Fruit fly (Drosophila melanogaster) whole organism, larva: ENCODE data around the gene CG1677.

Experiments used
- noc ChIP-seq: fragments of 200-800 bp; sonication (Bioruptor generic); optimal IDR thresholded peaks from 3 replicates; lab custom pipeline; 2019; ENCODE audit warnings: missing biosample characterization, mild to moderate bottlenecking, missing genetic modification characterization, moderate library complexity

CG1677 gene

dm6 chrX:7382890-7383289 lies 22.7 kb downstream of the CG1677 start, which contains the start of gene CG42781:
Gene CG42781 (minus strand): TSS chrX:7382990.
- TF ChIP-seq noc (tag; lab: Kevin White, UChicago): no peak

dm6 chrX:7379569-7379968 lies 26.0 kb downstream of the CG1677 start:
- no peak for TF ChIP-seq noc (tag; lab: Kevin White, UChicago)

dm6 chrX:7377840-7378239 lies 27.8 kb downstream of the CG1677 start, which contains the start of gene CheA7a:
Gene CheA7a (plus strand): TSS chrX:7378140.
- TF ChIP-seq noc (tag; lab: Kevin White, UChicago): no peak

DNA sequence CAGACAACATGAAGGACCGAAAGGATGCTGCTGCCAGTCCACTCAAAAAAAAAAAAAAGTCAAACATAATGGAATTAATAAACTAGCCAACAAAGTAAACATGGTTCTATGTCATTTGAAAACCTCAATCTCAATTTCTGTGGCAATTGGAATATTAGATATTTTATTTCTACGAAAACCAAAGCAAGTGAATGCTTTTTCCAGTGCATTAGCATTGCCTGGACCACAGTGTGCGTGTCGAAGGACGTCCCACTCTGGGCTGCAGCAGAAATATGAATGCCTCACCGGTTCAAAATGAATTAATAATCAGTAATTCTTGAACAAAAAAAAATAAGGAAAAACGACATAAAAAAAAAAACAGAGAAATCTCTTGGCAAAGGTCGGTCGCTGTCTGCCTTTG lies 33.1 kb downstream of the CG1677 start:
- TF ChIP-seq noc (tag; lab: Kevin White, UChicago): no peak

dm6 chrX:7368361-7368760 lies 37.2 kb downstream of the CG1677 start:
- no peak for TF ChIP-seq noc (tag; lab: Kevin White, UChicago)

dm6 chrX:7358496-7358895 lies 47.1 kb downstream of the CG1677 start, which contains the start of gene CG1999:
Gene CG1999 (plus strand): TSS chrX:7358796.
- no peak for TF ChIP-seq noc (tag; lab: Kevin White, UChicago)

- TF ChIP-seq noc (tag; lab: Kevin White, UChicago): no peak
Observed at dm6 chrX:7349963-7350362, 55.6 kb downstream of the CG1677 start.

DNA sequence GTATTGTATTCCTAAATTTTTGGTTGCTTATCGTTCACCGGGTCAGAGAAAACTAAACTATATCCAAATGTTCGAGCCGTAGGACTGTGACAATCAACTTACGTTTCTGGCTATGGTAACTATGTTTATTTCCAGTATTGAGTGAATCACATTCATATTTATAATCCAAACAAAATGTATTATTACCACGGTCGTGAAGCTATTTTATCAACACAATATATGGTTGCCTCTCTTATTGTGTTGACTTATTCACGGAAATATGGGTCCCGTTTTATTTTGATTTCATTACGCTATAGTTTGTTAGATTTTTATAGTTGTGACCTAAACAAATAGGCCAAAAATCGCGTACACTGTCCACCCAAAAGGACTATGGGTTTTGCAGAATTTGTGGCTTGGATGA lies 58.2 kb downstream of the CG1677 start, which contains the start of gene CG15034:
Gene CG15034, minus strand, starts transcription at position 101 of the 400 bp plus-strand sequence.
- no peak for TF ChIP-seq noc (tag; lab: Kevin White, UChicago)

dm6 chrX:7342998-7343397 lies 62.6 kb downstream of the CG1677 start:
- TF ChIP-seq noc (tag; lab: Kevin White, UChicago): no peak

DNA sequence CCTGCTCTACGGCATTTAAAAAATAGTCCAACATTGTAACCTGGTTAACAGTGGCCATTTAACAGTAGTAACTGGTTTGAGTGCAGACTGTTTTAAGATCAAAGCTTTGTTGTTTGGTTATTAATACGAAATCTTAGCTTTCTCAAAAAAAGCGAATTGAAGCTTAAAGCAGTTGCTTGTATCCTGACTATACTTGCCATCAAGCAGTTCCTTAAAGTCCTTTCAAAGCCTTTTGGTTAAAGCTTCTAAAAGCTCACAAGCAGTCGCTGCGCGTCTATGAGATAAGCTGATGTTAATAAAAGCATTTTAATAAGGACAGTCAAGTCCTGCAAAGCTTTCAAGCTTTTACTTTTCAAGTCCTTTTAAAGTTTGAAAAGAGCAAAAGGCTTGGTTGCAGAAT lies 64.9 kb downstream of the CG1677 start:
- no peak for TF ChIP-seq noc (tag; lab: Kevin White, UChicago)

dm6 chrX:7339610-7340326 lies 65.8 kb downstream of the CG1677 start:
- no peak for TF ChIP-seq noc (tag; lab: Kevin White, UChicago)

- TF ChIP-seq noc (tag; lab: Kevin White, UChicago): no peak
Observed at dm6 chrX:7338538-7338937, 67.1 kb downstream of the CG1677 start.

dm6 chrX:7337975-7338374 lies 67.6 kb downstream of the CG1677 start:
- no peak for TF ChIP-seq noc (tag; lab: Kevin White, UChicago)

DNA sequence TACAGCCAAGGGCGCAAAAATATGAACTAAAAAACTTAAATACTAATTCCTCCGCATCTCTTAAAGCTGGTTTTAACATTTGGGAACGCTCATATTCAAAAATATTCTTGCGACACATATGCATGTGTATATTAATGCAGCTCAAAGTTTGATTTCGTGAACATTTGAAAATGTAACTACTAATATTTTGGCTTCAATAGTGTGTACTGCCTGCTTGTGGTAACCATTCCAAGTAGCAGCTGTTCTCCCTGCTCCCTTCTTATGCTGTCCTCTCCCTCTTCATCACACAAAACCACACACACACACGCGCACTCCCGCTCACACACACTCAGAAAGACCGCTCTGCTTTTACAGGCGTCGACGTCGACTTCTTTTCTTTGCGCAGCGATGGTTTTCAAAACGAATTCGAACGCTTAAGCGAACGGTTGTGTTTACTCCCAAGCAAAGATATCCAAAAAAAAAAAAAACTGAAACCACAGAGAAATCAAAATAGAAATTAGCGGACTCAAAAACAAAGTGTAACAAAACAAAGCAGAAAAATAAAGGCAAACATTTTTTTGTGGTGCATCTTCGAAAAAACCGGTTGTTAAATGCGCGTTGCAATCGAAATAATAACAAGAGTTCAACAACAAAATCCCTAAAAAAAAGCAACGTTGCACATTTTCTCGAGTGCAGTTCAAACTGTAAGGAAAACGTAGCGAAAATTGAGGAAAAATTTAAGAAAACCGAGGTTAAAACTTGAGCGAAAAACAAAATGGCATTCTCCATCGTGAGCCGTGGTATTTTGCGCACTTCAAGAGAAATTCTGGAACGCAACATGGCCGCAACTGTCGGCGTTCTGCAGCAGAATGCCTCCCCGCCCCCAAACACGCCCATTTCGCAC lies 68.4 kb downstream of the CG1677 start, which contains the start of gene CBP:
Gene CBP, plus strand, starts transcription at position 391 of the 883 bp plus-strand sequence.
- TF ChIP-seq noc (tag; lab: Kevin White, UChicago): peak; percentile 25

- no peak for TF ChIP-seq noc (tag; lab: Kevin White, UChicago)
Observed at dm6 chrX:7336121-7336961, 69.3 kb downstream of the CG1677 start.
